Worm (Caenorhabditis elegans) whole organism, L4 larva: ENCODE data around the gene arrd-8.

Experiments used
- F10B5.3 ChIP-seq: sonication (generic microtip); optimal IDR thresholded peaks from 2 replicates; lab custom pipeline; 2016; ENCODE audit warnings: mild to moderate bottlenecking, missing genetic modification characterization, missing compliant biosample characterization
- R02D3.7 ChIP-seq: fragments of 150-350 bp; sonication (generic microtip); optimal IDR thresholded peaks from 3 replicates; lab custom pipeline; 2014; ENCODE audit warnings: missing biosample characterization, missing genetic modification characterization
- ceh-44 ChIP-seq: fragments of 200-800 bp; sonication (Bioruptor generic); IDR thresholded peaks from 2 replicates; pipeline ENCODE4 v1.3.6; 2022; ENCODE audit warnings: missing genetic modification reagents, missing genetic modification characterization, missing compliant biosample characterization
- jun-1 ChIP-seq: fragments of 150-350 bp; optimal IDR thresholded peaks from 2 replicates; lab custom pipeline; 2014; ENCODE audit warnings: missing biosample characterization, missing genetic modification reagents, missing genetic modification characterization
- lsy-2 ChIP-seq, 2 experiments: fragments of 150-350 bp in 1 of 2; sonication (generic microtip) in 1 of 2; optimal IDR thresholded peaks; 2 replicates each; lab custom pipeline; 2014 to 2017; ENCODE audit warnings: missing biosample characterization in 2 of 2, missing genetic modification characterization in 2 of 2
- nhr-237 ChIP-seq: sonication (generic microtip); optimal IDR thresholded peaks from 2 replicates; lab custom pipeline; 2017; ENCODE audit warnings: missing biosample characterization, missing genetic modification characterization
- saeg-2 ChIP-seq: fragments of 200-800 bp; sonication (Bioruptor generic); IDR thresholded peaks from 2 replicates; pipeline ENCODE4 v1.3.6; 2022; ENCODE audit warnings: missing genetic modification reagents, missing genetic modification characterization, missing compliant biosample characterization
- unc-39 ChIP-seq: sonication (generic microtip); optimal IDR thresholded peaks from 2 replicates; lab custom pipeline; 2017; ENCODE audit warnings: missing biosample characterization, missing genetic modification characterization
- unc-62 ChIP-seq, 3 experiments: fragments of 150-350 bp in 1 of 3; sonication (generic microtip); optimal IDR thresholded peaks in 2 of 3; peaks in 1 of 3; 1 replicate in 1 of 3; 2 replicates in 2 of 3; lab custom pipeline; 2014 to 2017; ENCODE audit warnings: missing biosample characterization in 3 of 3, missing genetic modification characterization in 3 of 3, missing genetic modification reagents in 3 of 3, missing genotype in 1 of 3

DNA sequence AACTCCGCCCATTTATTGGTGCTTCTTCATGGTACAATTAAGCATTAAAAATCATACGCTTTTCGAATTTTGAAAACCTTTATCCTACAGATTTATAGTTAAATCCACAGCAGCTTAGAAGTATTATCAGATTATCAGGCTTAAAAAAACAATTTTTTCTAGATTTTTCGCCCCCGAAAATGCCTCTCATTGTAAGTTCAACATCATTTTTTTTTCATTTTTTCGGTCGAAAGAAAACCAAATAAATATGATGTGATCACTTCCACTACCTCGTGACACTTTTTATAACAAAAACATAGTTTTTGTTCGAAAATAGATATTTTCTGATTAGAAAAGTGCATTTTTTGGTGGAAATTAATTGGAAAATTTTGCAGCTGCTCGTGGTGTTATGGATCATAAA is 23.8 kb upstream of the arrd-8 start:
- no peak for TF ChIP-seq ceh-44 (GFP tag; lab: Robert Waterston, UW)
- TF ChIP-seq jun-1 (tag; lab: Kevin White, UChicago) = no peak
- TF ChIP-seq R02D3.7 = no peak
- TF ChIP-seq saeg-2 (GFP tag; lab: Robert Waterston, UW) = no peak
- TF ChIP-seq nhr-237 (tag; lab: Kevin White, UChicago) = no peak
- TF ChIP-seq lsy-2 (tag; optimal IDR thresholded peaks at IDR 0.05; lab: Kevin White, UChicago) = no peak
- no peak for TF ChIP-seq F10B5.3 (tag; lab: Kevin White, UChicago)
- no peak for TF ChIP-seq unc-62 (GFP tag; optimal IDR thresholded peaks at IDR 0.05 in 1 of 2; lab: Kevin White, UChicago)
- TF ChIP-seq unc-62 (tag; optimal IDR thresholded peaks at IDR 0.05; lab: Kevin White, UChicago) = no peak
- no peak for TF ChIP-seq unc-39
